In genomic region chr2L:825768-826263, dm6 we compare ENCODE assay signal across 1 fruit fly cellular context.
TF ChIP-seq lines count a peak whose summit lies in the region.

Gene CG3862, minus strand, starts transcription at chr2L:825861.
Gene dock, plus strand, starts transcription at chr2L:825969.

TF ChIP-seq in whole organism, embryonic, 481 proteins besides CTCF, POLR2A, EP300 and RAD21 (continued from another document and continues in another):
- TF ChIP-seq pb (GFP tag; optimal IDR thresholded peaks at IDR 0.05; lab: Kevin White, UChicago): peak; percentile 48
- no peak for TF ChIP-seq ab (GFP tag; optimal IDR thresholded peaks at IDR 0.05; lab: Kevin White, UChicago)
- no peak for TF ChIP-seq lov (optimal IDR thresholded peaks at IDR 0.05; lab: Kevin White, UChicago)
- 0 out of 3 replicates have a peak, but pooled peaks have one; percentile 41 for TF ChIP-seq lov (GFP tag; IDR thresholded peaks at IDR 0.05; lab: Robert Waterston, UW)
- peak; percentile 91 for TF ChIP-seq CG10267 (tag; optimal IDR thresholded peaks at IDR 0.05; lab: Kevin White, UChicago)
- peak; percentile 83 for TF ChIP-seq Ets65A (GFP tag; lab: Kevin White, UChicago)
- 0 out of 2 replicates have a peak, but pooled peaks have one; percentile 26 for TF ChIP-seq CG10321 (GFP tag; IDR thresholded peaks at IDR 0.05; lab: Robert Waterston, UW)
- no peak for TF ChIP-seq Hr39 (optimal IDR thresholded peaks at IDR 0.05; lab: Kevin White, UChicago)
- TF ChIP-seq CG3163 (GFP tag; optimal IDR thresholded peaks at IDR 0.05; lab: Kevin White, UChicago): peak; percentile 66
- no peak for TF ChIP-seq abd-A (tag; optimal IDR thresholded peaks at IDR 0.05; lab: Kevin White, UChicago)
- TF ChIP-seq CG10565 (GFP tag; optimal IDR thresholded peaks at IDR 0.05; lab: Kevin White, UChicago): no peak
- peak; percentile 37 for TF ChIP-seq CG13894 (tag; optimal IDR thresholded peaks at IDR 0.05; lab: Kevin White, UChicago)
- TF ChIP-seq odd (GFP tag; optimal IDR thresholded peaks at IDR 0.05; lab: Kevin White, UChicago): no peak
- peak; percentile 64 for TF ChIP-seq chm (GFP tag; IDR thresholded peaks at IDR 0.05; lab: Robert Waterston, UW)
- TF ChIP-seq CG12942 (GFP tag; optimal IDR thresholded peaks at IDR 0.05; lab: Kevin White, UChicago): no peak
- no peak for TF ChIP-seq Fer2 (tag; optimal IDR thresholded peaks at IDR 0.05; lab: Kevin White, UChicago)
- TF ChIP-seq her (GFP tag; optimal IDR thresholded peaks at IDR 0.05; lab: Kevin White, UChicago): peak; percentile 82
- no peak for TF ChIP-seq Lpt (GFP tag; optimal IDR thresholded peaks at IDR 0.05; lab: Kevin White, UChicago)
- peak; percentile 62 for TF ChIP-seq nmo (GFP tag; optimal IDR thresholded peaks at IDR 0.05; lab: Kevin White, UChicago)
- peak; percentile 38 for TF ChIP-seq CG10431 (GFP tag; optimal IDR thresholded peaks at IDR 0.05; lab: Kevin White, UChicago)
- no peak for TF ChIP-seq Hey (tag; optimal IDR thresholded peaks at IDR 0.05; lab: Kevin White, UChicago)
- TF ChIP-seq Dip2 (GFP tag; IDR thresholded peaks at IDR 0.05; lab: Robert Waterston, UW): no peak
- peak; percentile 42 for TF ChIP-seq CG18619 (GFP tag; optimal IDR thresholded peaks at IDR 0.05; lab: Kevin White, UChicago)
- TF ChIP-seq CG10209 (GFP tag; optimal IDR thresholded peaks at IDR 0.05; lab: Kevin White, UChicago): no peak
- peak; percentile 34 for TF ChIP-seq CG33557 (GFP tag; optimal IDR thresholded peaks at IDR 0.05; lab: Kevin White, UChicago)
- TF ChIP-seq Nf-YC (tag; optimal IDR thresholded peaks at IDR 0.05; lab: Kevin White, UChicago): peak; percentile 57
- TF ChIP-seq CG11085 (GFP tag; IDR thresholded peaks at IDR 0.05; lab: Robert Waterston, UW): peak; percentile 40; the same call in 1 of the 2 replicates
- no peak for TF ChIP-seq pita (GFP tag; optimal IDR thresholded peaks at IDR 0.05; lab: Kevin White, UChicago)
- no peak for TF ChIP-seq Vsx1 (GFP tag; optimal IDR thresholded peaks at IDR 0.05; lab: Kevin White, UChicago)
- peak; percentile 21 for TF ChIP-seq CG17385 (GFP tag; optimal IDR thresholded peaks at IDR 0.05; lab: Kevin White, UChicago)
- peak; percentile 77; the same call in 2 of the 3 replicates for TF ChIP-seq ci (GFP tag; IDR thresholded peaks at IDR 0.05; lab: Robert Waterston, UW)
- peak; percentile 39 for TF ChIP-seq Abd-B (GFP tag; optimal IDR thresholded peaks at IDR 0.05; lab: Kevin White, UChicago)
- TF ChIP-seq mam (GFP tag; optimal IDR thresholded peaks at IDR 0.05; lab: Kevin White, UChicago): peak; percentile 56
- peak; percentile 56 for TF ChIP-seq CG7745 (tag; optimal IDR thresholded peaks at IDR 0.05; lab: Kevin White, UChicago)
- no peak for TF ChIP-seq E2f1 (GFP tag; IDR thresholded peaks at IDR 0.05; lab: Robert Waterston, UW)
- TF ChIP-seq cwo (GFP tag; optimal IDR thresholded peaks at IDR 0.05; lab: Kevin White, UChicago): no peak
- TF ChIP-seq sob (GFP tag; IDR thresholded peaks at IDR 0.05; lab: Robert Waterston, UW): peak; percentile 75
- TF ChIP-seq CG4404 (GFP tag; IDR thresholded peaks at IDR 0.05; lab: Robert Waterston, UW): no peak
- no peak for TF ChIP-seq CG31388 (GFP tag; optimal IDR thresholded peaks at IDR 0.05; lab: Kevin White, UChicago)
- TF ChIP-seq Oli (tag; optimal IDR thresholded peaks at IDR 0.05; lab: Kevin White, UChicago): no peak
- no peak for TF ChIP-seq Kr (GFP tag; optimal IDR thresholded peaks at IDR 0.05; lab: Kevin White, UChicago)
- peak; percentile 3 for TF ChIP-seq Bteb2 (GFP tag; optimal IDR thresholded peaks at IDR 0.05; lab: Kevin White, UChicago)
- peak; percentile 65 for TF ChIP-seq lilli (GFP tag; optimal IDR thresholded peaks at IDR 0.05; lab: Kevin White, UChicago)
- no peak; the same call in 1 of the 2 replicates for TF ChIP-seq H2.0 (GFP tag; IDR thresholded peaks at IDR 0.05; lab: Robert Waterston, UW)
- peak; percentile 92 for TF ChIP-seq HmgZ (tag; optimal IDR thresholded peaks at IDR 0.05; lab: Kevin White, UChicago)
- TF ChIP-seq usp (GFP tag; optimal IDR thresholded peaks at IDR 0.05; lab: Kevin White, UChicago): no peak
- peak; percentile 51 for TF ChIP-seq CG9727 (GFP tag; optimal IDR thresholded peaks at IDR 0.05; lab: Kevin White, UChicago)
- peak; percentile 42 for TF ChIP-seq phol (tag; optimal IDR thresholded peaks at IDR 0.05; lab: Kevin White, UChicago)
- no peak for TF ChIP-seq jigr1 (GFP tag; IDR thresholded peaks at IDR 0.05; lab: Robert Waterston, UW)
- TF ChIP-seq bcd (GFP tag; optimal IDR thresholded peaks at IDR 0.05; lab: Kevin White, UChicago): peak; percentile 49
- TF ChIP-seq CG2199 (GFP tag; IDR thresholded peaks at IDR 0.05; lab: Robert Waterston, UW): no peak
- peak; percentile 69 for TF ChIP-seq maf-S (GFP tag; optimal IDR thresholded peaks at IDR 0.05; lab: Kevin White, UChicago)
- TF ChIP-seq B-H2 (GFP tag; optimal IDR thresholded peaks at IDR 0.05; lab: Kevin White, UChicago): peak; percentile 50
- TF ChIP-seq Gug (GFP tag; IDR thresholded peaks at IDR 0.05; lab: Robert Waterston, UW): peak; percentile 11; the same call in 1 of the 4 replicates
- TF ChIP-seq CG12391 (tag; optimal IDR thresholded peaks at IDR 0.05; lab: Kevin White, UChicago): peak; percentile 51
- TF ChIP-seq al (GFP tag; IDR thresholded peaks at IDR 0.05; lab: Robert Waterston, UW): 0 out of 2 replicates have a peak, but pooled peaks have one; percentile 33
- no peak for TF ChIP-seq schlank (tag; optimal IDR thresholded peaks at IDR 0.05; lab: Kevin White, UChicago)
- no peak for TF ChIP-seq CG12236 (GFP tag; optimal IDR thresholded peaks at IDR 0.05; lab: Kevin White, UChicago)
- TF ChIP-seq pzg (GFP tag; optimal IDR thresholded peaks at IDR 0.05; lab: Kevin White, UChicago): peak; percentile 98
- TF ChIP-seq repo (GFP tag; optimal IDR thresholded peaks at IDR 0.05; lab: Kevin White, UChicago): peak; percentile 75
- no peak for TF ChIP-seq btn (GFP tag; optimal IDR thresholded peaks at IDR 0.05; lab: Kevin White, UChicago)
- no peak for TF ChIP-seq sc (optimal IDR thresholded peaks at IDR 0.05; lab: Kevin White, UChicago)
- TF ChIP-seq sc (GFP tag; optimal IDR thresholded peaks at IDR 0.05; lab: Kevin White, UChicago): no peak
- TF ChIP-seq CG9876 (GFP tag; optimal IDR thresholded peaks at IDR 0.05; lab: Kevin White, UChicago): peak; percentile 57
- TF ChIP-seq bbx (GFP tag; IDR thresholded peaks at IDR 0.05; lab: Robert Waterston, UW; ENCODE audit: partially characterized antibody): peak; percentile 99
- no peak for TF ChIP-seq CG6254 (GFP tag; optimal IDR thresholded peaks at IDR 0.05; lab: Kevin White, UChicago)
- TF ChIP-seq gsb-n (tag; optimal IDR thresholded peaks at IDR 0.05; lab: Kevin White, UChicago): peak; percentile 19
- TF ChIP-seq CG1603 (tag; optimal IDR thresholded peaks at IDR 0.05; lab: Kevin White, UChicago): peak; percentile 78
- peak; percentile 47 for TF ChIP-seq CG7556 (GFP tag; optimal IDR thresholded peaks at IDR 0.05; lab: Kevin White, UChicago)
- peak; percentile 99 for TF ChIP-seq HLH4C (GFP tag; IDR thresholded peaks at IDR 0.05; lab: Robert Waterston, UW; ENCODE audit: partially characterized antibody)
- no peak for TF ChIP-seq Ssrp (tag; optimal IDR thresholded peaks at IDR 0.05; lab: Kevin White, UChicago)
- peak; percentile 56; the same call in 1 of the 2 replicates for TF ChIP-seq CG11247 (GFP tag; IDR thresholded peaks at IDR 0.05; lab: Robert Waterston, UW)
- TF ChIP-seq ranshi (GFP tag; IDR thresholded peaks at IDR 0.05; lab: Robert Waterston, UW): peak; percentile 49; the same call in 1 of the 2 replicates
- TF ChIP-seq Myb (GFP tag; optimal IDR thresholded peaks at IDR 0.05; lab: Kevin White, UChicago): peak; percentile 76
- TF ChIP-seq CG11504 (tag; optimal IDR thresholded peaks at IDR 0.05; lab: Kevin White, UChicago): peak; percentile 40
- peak; percentile 88 for TF ChIP-seq Dll (GFP tag; IDR thresholded peaks at IDR 0.05; lab: Robert Waterston, UW; ENCODE audit: partially characterized antibody)
- TF ChIP-seq CG15479 (GFP tag; optimal IDR thresholded peaks at IDR 0.05; lab: Kevin White, UChicago): peak; percentile 15
- no peak for TF ChIP-seq sisA (GFP tag; IDR thresholded peaks at IDR 0.05; lab: Robert Waterston, UW)
- peak; percentile 64 for TF ChIP-seq Max (GFP tag; optimal IDR thresholded peaks at IDR 0.05; lab: Kevin White, UChicago)
- no peak for TF ChIP-seq nau (GFP tag; optimal IDR thresholded peaks at IDR 0.05; lab: Kevin White, UChicago)
- TF ChIP-seq kah (GFP tag; optimal IDR thresholded peaks at IDR 0.05; lab: Kevin White, UChicago): peak; percentile 20
- peak; percentile 62 for TF ChIP-seq chn (GFP tag; optimal IDR thresholded peaks at IDR 0.05; lab: Kevin White, UChicago)
- TF ChIP-seq Lim3 (GFP tag; IDR thresholded peaks at IDR 0.05; lab: Robert Waterston, UW): no peak
- no peak for TF ChIP-seq CG1832 (GFP tag; optimal IDR thresholded peaks at IDR 0.05; lab: Kevin White, UChicago)
- TF ChIP-seq CG2678 (tag; optimal IDR thresholded peaks at IDR 0.05; lab: Kevin White, UChicago): peak; percentile 53
- TF ChIP-seq MTF-1 (GFP tag; optimal IDR thresholded peaks at IDR 0.05; lab: Kevin White, UChicago; ENCODE audit: borderline replicate concordance): peak; percentile 29
- peak; percentile 66 for TF ChIP-seq CG12299 (tag; optimal IDR thresholded peaks at IDR 0.05; lab: Kevin White, UChicago)
- TF ChIP-seq Opbp (GFP tag; IDR thresholded peaks at IDR 0.05; lab: Robert Waterston, UW; ENCODE audit: partially characterized antibody): peak; percentile 97
- TF ChIP-seq slp2 (GFP tag; optimal IDR thresholded peaks at IDR 0.05; lab: Kevin White, UChicago): no peak
- peak; percentile 19 for TF ChIP-seq shn (GFP tag; optimal IDR thresholded peaks at IDR 0.05; lab: Kevin White, UChicago)
- peak; percentile 36 for TF ChIP-seq Dek (tag; optimal IDR thresholded peaks at IDR 0.05; lab: Kevin White, UChicago)
- peak; percentile 76 for TF ChIP-seq CG13624 (GFP tag; optimal IDR thresholded peaks at IDR 0.05; lab: Kevin White, UChicago)
- TF ChIP-seq CG14710 (tag; optimal IDR thresholded peaks at IDR 0.05; lab: Kevin White, UChicago): peak; percentile 70
- peak; percentile 1 for TF ChIP-seq wek (GFP tag; optimal IDR thresholded peaks at IDR 0.05; lab: Kevin White, UChicago)
- TF ChIP-seq CG18764 (GFP tag; optimal IDR thresholded peaks at IDR 0.05; lab: Kevin White, UChicago): peak; percentile 33
- TF ChIP-seq CG17186 (GFP tag; optimal IDR thresholded peaks at IDR 0.05; lab: Kevin White, UChicago): peak; percentile 97
- no peak for TF ChIP-seq klu (GFP tag; IDR thresholded peaks at IDR 0.05; lab: Robert Waterston, UW)
- TF ChIP-seq ara (GFP tag; IDR thresholded peaks at IDR 0.05; lab: Robert Waterston, UW): peak; percentile 37; the same call in 1 of the 2 replicates
- peak; percentile 77 for TF ChIP-seq gro (GFP tag; optimal IDR thresholded peaks at IDR 0.05; lab: Kevin White, UChicago)
- TF ChIP-seq MESR4 (GFP tag; optimal IDR thresholded peaks at IDR 0.05; lab: Kevin White, UChicago): peak; percentile 96
- no peak for TF ChIP-seq z (GFP tag; IDR thresholded peaks at IDR 0.05; lab: Robert Waterston, UW)
- peak; percentile 64 for TF ChIP-seq jumu (GFP tag; optimal IDR thresholded peaks at IDR 0.05; lab: Kevin White, UChicago)
- no peak for TF ChIP-seq Taf1 (GFP tag; IDR thresholded peaks at IDR 0.05; lab: Robert Waterston, UW)
- TF ChIP-seq grau (tag; optimal IDR thresholded peaks at IDR 0.05; lab: Kevin White, UChicago): peak; percentile 36
- peak; percentile 100 for TF ChIP-seq Dref (GFP tag; IDR thresholded peaks at IDR 0.05; lab: Robert Waterston, UW)
- peak; percentile 43 for TF ChIP-seq mirr (GFP tag; optimal IDR thresholded peaks at IDR 0.05; lab: Kevin White, UChicago)
- no peak for TF ChIP-seq CG2889 (GFP tag; IDR thresholded peaks at IDR 0.05; lab: Robert Waterston, UW)
- TF ChIP-seq CG7372 (GFP tag; IDR thresholded peaks at IDR 0.05; lab: Robert Waterston, UW): no peak
- no peak for TF ChIP-seq dan (GFP tag; IDR thresholded peaks at IDR 0.05; lab: Robert Waterston, UW)
- no peak for TF ChIP-seq CG14667 (GFP tag; IDR thresholded peaks at IDR 0.05; lab: Robert Waterston, UW)
- peak; percentile 39 for TF ChIP-seq pnt (GFP tag; optimal IDR thresholded peaks at IDR 0.05; lab: Kevin White, UChicago)
- TF ChIP-seq emc (GFP tag; optimal IDR thresholded peaks at IDR 0.05; lab: Kevin White, UChicago): peak; percentile 33
- TF ChIP-seq stc (GFP tag; IDR thresholded peaks at IDR 0.05; lab: Robert Waterston, UW): no peak
- TF ChIP-seq zen2 (GFP tag; IDR thresholded peaks at IDR 0.05; lab: Robert Waterston, UW; ENCODE audit: partially characterized antibody): peak; percentile 97
- TF ChIP-seq CG3065 (GFP tag; optimal IDR thresholded peaks at IDR 0.05; lab: Kevin White, UChicago): peak; percentile 31
- TF ChIP-seq HHEX (GFP tag; optimal IDR thresholded peaks at IDR 0.05; lab: Kevin White, UChicago): no peak
- TF ChIP-seq CG13775 (GFP tag; optimal IDR thresholded peaks at IDR 0.05; lab: Kevin White, UChicago): peak; percentile 4
- TF ChIP-seq CG6272 (GFP tag; IDR thresholded peaks at IDR 0.05; lab: Robert Waterston, UW): peak; percentile 63; the same call in 1 of the 2 replicates
- TF ChIP-seq gsb (GFP tag; IDR thresholded peaks at IDR 0.05; lab: Robert Waterston, UW): no peak
- no peak for TF ChIP-seq CG11696 (GFP tag; IDR thresholded peaks at IDR 0.05; lab: Robert Waterston, UW)
- TF ChIP-seq CG1602 (GFP tag; optimal IDR thresholded peaks at IDR 0.05; lab: Kevin White, UChicago): no peak
- peak; percentile 50 for TF ChIP-seq CG7786 (GFP tag; optimal IDR thresholded peaks at IDR 0.05; lab: Kevin White, UChicago)
- TF ChIP-seq ems (GFP tag; optimal IDR thresholded peaks at IDR 0.05; lab: Kevin White, UChicago): peak; percentile 62
- no peak for TF ChIP-seq CG14050 (GFP tag; IDR thresholded peaks at IDR 0.05; lab: Robert Waterston, UW)
- peak; percentile 40 for TF ChIP-seq CG4854 (GFP tag; optimal IDR thresholded peaks at IDR 0.05; lab: Kevin White, UChicago)
- TF ChIP-seq ham (GFP tag; IDR thresholded peaks at IDR 0.05; lab: Robert Waterston, UW): no peak
- peak; percentile 51 for TF ChIP-seq Hsf (GFP tag; optimal IDR thresholded peaks at IDR 0.05; lab: Kevin White, UChicago)
- TF ChIP-seq CG17568 (GFP tag; optimal IDR thresholded peaks at IDR 0.05; lab: Kevin White, UChicago): no peak
- TF ChIP-seq disco-r (GFP tag; optimal IDR thresholded peaks at IDR 0.05; lab: Kevin White, UChicago): no peak
- peak; percentile 58 for TF ChIP-seq tin (GFP tag; optimal IDR thresholded peaks at IDR 0.05; lab: Kevin White, UChicago)
- TF ChIP-seq Fer3 (tag; optimal IDR thresholded peaks at IDR 0.05; lab: Kevin White, UChicago): peak; percentile 18
- peak; percentile 58 for TF ChIP-seq CG9797 (GFP tag; optimal IDR thresholded peaks at IDR 0.05; lab: Kevin White, UChicago)
- no peak for TF ChIP-seq NC2β (GFP tag; optimal IDR thresholded peaks at IDR 0.05; lab: Kevin White, UChicago)
